Worm (Caenorhabditis elegans) whole organism, L2 larva: ENCODE data around the gene F34H10.1.
"Not testable (repeated sequence)": the region's sequence is repeated elsewhere in the genome, so short reads cannot be mapped to it uniquely, and the experiment has no call there.

ENCODE experiments used
- F13H6.1 ChIP-seq: sonication (generic microtip); optimal IDR thresholded peaks from 2 replicates; lab custom pipeline; 2016; ENCODE audit warnings: missing genetic modification characterization, missing compliant biosample characterization
- Y55F3AM.14 ChIP-seq: fragments of 200-800 bp; sonication (Bioruptor generic); optimal IDR thresholded peaks from 2 replicates; lab custom pipeline; 2018; ENCODE audit warnings: mild to moderate bottlenecking, missing genetic modification characterization, missing compliant biosample characterization
- ZK546.5 ChIP-seq: sonication (generic microtip); optimal IDR thresholded peaks from 2 replicates; lab custom pipeline; 2017; ENCODE audit warnings: missing biosample characterization, missing genetic modification characterization
- alr-1 ChIP-seq: fragments of 150-350 bp; optimal IDR thresholded peaks from 2 replicates; lab custom pipeline; 2014; ENCODE audit warnings: missing biosample characterization, missing genetic modification characterization
- aly-2 ChIP-seq: fragments of 150-350 bp; optimal IDR thresholded peaks from 2 replicates; lab custom pipeline; 2014; ENCODE audit warnings: missing biosample characterization, missing genetic modification characterization
- blmp-1 ChIP-seq: sonication (generic microtip); optimal IDR thresholded peaks from 2 replicates; lab custom pipeline; 2017; ENCODE audit warnings: missing genetic modification characterization, mild to moderate bottlenecking, missing compliant biosample characterization, antibody characterized with exemption, moderate library complexity; ENCODE audit not compliant: insufficient read depth
- ceh-16 ChIP-seq: fragments of 150-350 bp; optimal IDR thresholded peaks from 2 replicates; lab custom pipeline; 2014; ENCODE audit warnings: missing biosample characterization, missing genetic modification characterization
- ceh-82 ChIP-seq: fragments of 150-350 bp; optimal IDR thresholded peaks from 2 replicates; lab custom pipeline; 2014; ENCODE audit warnings: missing biosample characterization, missing genetic modification characterization
- crh-2 ChIP-seq: sonication (generic microtip); optimal IDR thresholded peaks from 2 replicates; lab custom pipeline; 2017; ENCODE audit warnings: missing biosample characterization, missing genetic modification characterization
- dmd-4 ChIP-seq: sonication (generic microtip); optimal IDR thresholded peaks from 2 replicates; lab custom pipeline; 2017; ENCODE audit warnings: missing biosample characterization, missing genetic modification characterization
- egl-27 ChIP-seq: sonication (generic microtip); optimal IDR thresholded peaks from 3 replicates; lab custom pipeline; 2017; ENCODE audit warnings: missing biosample characterization, missing genetic modification reagents, missing genetic modification characterization
- elt-1 ChIP-seq: fragments of 150-350 bp; optimal IDR thresholded peaks from 2 replicates; lab custom pipeline; 2014; ENCODE audit warnings: missing biosample characterization, missing genetic modification characterization
- elt-3 ChIP-seq: sonication (generic microtip); optimal IDR thresholded peaks from 2 replicates; lab custom pipeline; 2017; ENCODE audit warnings: missing biosample characterization, missing genetic modification characterization
- lin-13 ChIP-seq: fragments of 150-350 bp; optimal IDR thresholded peaks from 2 replicates; lab custom pipeline; 2014; ENCODE audit warnings: missing biosample characterization, missing genetic modification reagents, missing genetic modification characterization
- lin-39 ChIP-seq: fragments of 150-350 bp; optimal IDR thresholded peaks from 2 replicates; lab custom pipeline; 2014; ENCODE audit warnings: missing biosample characterization, missing genetic modification reagents, missing genetic modification characterization
- mbf-1 ChIP-seq: sonication (generic microtip); optimal IDR thresholded peaks from 2 replicates; lab custom pipeline; 2017; ENCODE audit warnings: missing biosample characterization, missing genetic modification characterization
- nhr-10 ChIP-seq: sonication (generic microtip); optimal IDR thresholded peaks from 2 replicates; lab custom pipeline; 2017; ENCODE audit warnings: missing biosample characterization, missing genetic modification characterization
- nhr-11 ChIP-seq: fragments of 150-350 bp; optimal IDR thresholded peaks from 2 replicates; lab custom pipeline; 2014; ENCODE audit warnings: missing biosample characterization, missing genetic modification characterization
- nhr-129 ChIP-seq: fragments of 150-350 bp; optimal IDR thresholded peaks from 2 replicates; lab custom pipeline; 2014; ENCODE audit warnings: missing biosample characterization, missing genetic modification characterization
- nhr-21 ChIP-seq: fragments of 150-350 bp; optimal IDR thresholded peaks from 2 replicates; lab custom pipeline; 2014; ENCODE audit warnings: missing biosample characterization, missing genetic modification characterization
- nhr-23 ChIP-seq: fragments of 150-350 bp; optimal IDR thresholded peaks from 2 replicates; lab custom pipeline; 2014; ENCODE audit warnings: missing biosample characterization, missing genetic modification reagents, missing genetic modification characterization
- nhr-237 ChIP-seq: fragments of 150-350 bp; optimal IDR thresholded peaks from 2 replicates; lab custom pipeline; 2014; ENCODE audit warnings: missing biosample characterization, missing genetic modification characterization
- nhr-25 ChIP-seq: fragments of 150-350 bp; sonication (generic microtip); optimal IDR thresholded peaks from 3 replicates; lab custom pipeline; 2014; ENCODE audit warnings: missing biosample characterization, missing genetic modification characterization
- nhr-6 ChIP-seq: fragments of 150-350 bp; optimal IDR thresholded peaks from 2 replicates; lab custom pipeline; 2014; ENCODE audit warnings: missing biosample characterization, missing genetic modification characterization
- nhr-77 ChIP-seq: fragments of 150-350 bp; optimal IDR thresholded peaks from 2 replicates; lab custom pipeline; 2014; ENCODE audit warnings: missing biosample characterization, missing genetic modification characterization
- peb-1 ChIP-seq: fragments of 150-350 bp; optimal IDR thresholded peaks from 2 replicates; lab custom pipeline; 2014; ENCODE audit warnings: missing biosample characterization, missing genetic modification characterization
- sma-3 ChIP-seq: sonication (generic microtip); optimal IDR thresholded peaks from 2 replicates; lab custom pipeline; 2016; ENCODE audit warnings: missing genetic modification reagents, missing genetic modification characterization, missing compliant biosample characterization
- sma-9 ChIP-seq, 2 experiments: fragments of 150-350 bp in 1 of 2; sonication (generic microtip) in 1 of 2; optimal IDR thresholded peaks; 2 replicates each; lab custom pipeline; 2014 to 2016; ENCODE audit warnings: missing genetic modification characterization in 2 of 2, mild to moderate bottlenecking in 1 of 2, missing biosample characterization in 1 of 2, missing compliant biosample characterization in 1 of 2, missing genetic modification reagents in 1 of 2, moderate library complexity in 1 of 2
- snpc-4 ChIP-seq: fragments of 150-350 bp; optimal IDR thresholded peaks from 2 replicates; lab custom pipeline; 2014; ENCODE audit warnings: missing biosample characterization, missing genetic modification characterization
- unc-39 ChIP-seq: fragments of 150-350 bp; optimal IDR thresholded peaks from 2 replicates; lab custom pipeline; 2014; ENCODE audit warnings: missing biosample characterization, missing genetic modification characterization
- unc-55 ChIP-seq: fragments of 150-350 bp; sonication (generic microtip); optimal IDR thresholded peaks from 3 replicates; lab custom pipeline; 2014; ENCODE audit warnings: missing biosample characterization, missing genetic modification reagents, missing genetic modification characterization
- unc-62 ChIP-seq: fragments of 150-350 bp; optimal IDR thresholded peaks from 2 replicates; lab custom pipeline; 2014; ENCODE audit warnings: missing biosample characterization, missing genetic modification reagents, missing genetic modification characterization
- zag-1 ChIP-seq: fragments of 150-350 bp; optimal IDR thresholded peaks from 2 replicates; lab custom pipeline; 2014; ENCODE audit warnings: missing biosample characterization, missing genetic modification characterization
- ztf-4 ChIP-seq: fragments of 150-350 bp; optimal IDR thresholded peaks from 2 replicates; lab custom pipeline; 2014; ENCODE audit warnings: missing biosample characterization, missing genetic modification characterization

F34H10.1 gene

ce11 chrX:9625824-9626223, at the start of gene F34H10.1:
F34H10.1 (plus strand) TSS chrX:9626124.
- not testable (repeated sequence) for TF ChIP-seq mbf-1; ZK546.5 (tag; lab: Kevin White, UChicago); ztf-4 (tag; lab: Kevin White, UChicago)

- no peak for TF ChIP-seq elt-3 (tag; lab: Kevin White, UChicago)
- TF ChIP-seq ceh-16 (tag; lab: Kevin White, UChicago), result no peak
- TF ChIP-seq unc-62, result no peak
- no peak for TF ChIP-seq nhr-237 (tag; lab: Kevin White, UChicago)
- no peak for TF ChIP-seq mbf-1
Observed at ce11 chrX:9576928-9577327, 49.0 kb upstream of the F34H10.1 start, which contains the start of gene glb-17. glb-17 (minus strand) TSS chrX:9577028.

ce11 chrX:9584333-9584732, 41.6 kb upstream of the F34H10.1 start, which contains the start of gene gpx-5:
gpx-5 (plus strand) TSS chrX:9584668.
- TF ChIP-seq dmd-4 (tag; lab: Kevin White, UChicago), result no peak
- no peak for TF ChIP-seq aly-2
- no peak for TF ChIP-seq zag-1 (tag; lab: Kevin White, UChicago)
- no peak for TF ChIP-seq snpc-4 (tag; lab: Kevin White, UChicago)
- no peak for TF ChIP-seq unc-55
- TF ChIP-seq sma-3 (GFP tag; lab: Kevin White, UChicago), result peak; percentile 47
- peak; percentile 67 for TF ChIP-seq nhr-25
- no peak for TF ChIP-seq nhr-23 (tag; lab: Kevin White, UChicago)
- peak; percentile 31 for TF ChIP-seq sma-9 (GFP tag; optimal IDR thresholded peaks at IDR 0.05; lab: Kevin White, UChicago)
- TF ChIP-seq sma-9 (tag; optimal IDR thresholded peaks at IDR 0.05; lab: Kevin White, UChicago), result no peak
- TF ChIP-seq lin-39, result no peak
- peak; percentile 47 for TF ChIP-seq nhr-129 (tag; lab: Kevin White, UChicago)
- peak; percentile 7 for TF ChIP-seq blmp-1 (tag; lab: Kevin White, UChicago)
- peak; percentile 50 for TF ChIP-seq F13H6.1 (tag; lab: Kevin White, UChicago)
- TF ChIP-seq ZK546.5 (tag; lab: Kevin White, UChicago), result no peak
- peak; percentile 10 for TF ChIP-seq egl-27 (tag; lab: Kevin White, UChicago)
- TF ChIP-seq elt-3 (tag; lab: Kevin White, UChicago), result no peak
- no peak for TF ChIP-seq ceh-82 (tag; lab: Kevin White, UChicago)
- peak; percentile 17 for TF ChIP-seq nhr-21
- no peak for TF ChIP-seq elt-1 (tag; lab: Kevin White, UChicago)

- peak; percentile 53 for TF ChIP-seq nhr-25
- no peak for TF ChIP-seq unc-55
Observed at ce11 chrX:9585584-9586166, 40.2 kb upstream of the F34H10.1 start.

ce11 chrX:9587642-9588041, 38.3 kb upstream of the F34H10.1 start, which contains the start of gene gpx-3:
gpx-3 (plus strand) TSS chrX:9587942.
- no peak for TF ChIP-seq unc-39
- TF ChIP-seq crh-2 (tag; lab: Kevin White, UChicago), result no peak
- no peak for TF ChIP-seq lin-13 (GFP tag; lab: Kevin White, UChicago)
- TF ChIP-seq Y55F3AM.14 (GFP tag; lab: Kevin White, UChicago), result no peak
- TF ChIP-seq elt-1 (tag; lab: Kevin White, UChicago), result no peak
- TF ChIP-seq alr-1 (tag; lab: Kevin White, UChicago), result no peak
- no peak for TF ChIP-seq nhr-6 (tag; lab: Kevin White, UChicago)
- no peak for TF ChIP-seq nhr-10 (tag; lab: Kevin White, UChicago)
- TF ChIP-seq nhr-21, result no peak
- TF ChIP-seq nhr-77 (tag; lab: Kevin White, UChicago), result no peak
- no peak for TF ChIP-seq dmd-4 (tag; lab: Kevin White, UChicago)
- TF ChIP-seq elt-3 (tag; lab: Kevin White, UChicago), result no peak
- TF ChIP-seq nhr-11 (tag; lab: Kevin White, UChicago), result no peak
- TF ChIP-seq snpc-4 (tag; lab: Kevin White, UChicago), result no peak
- no peak for TF ChIP-seq peb-1 (tag; lab: Kevin White, UChicago)
- TF ChIP-seq ztf-4 (tag; lab: Kevin White, UChicago), result no peak
- TF ChIP-seq F13H6.1 (tag; lab: Kevin White, UChicago), result no peak
- no peak for TF ChIP-seq aly-2
- TF ChIP-seq nhr-25, result no peak
- TF ChIP-seq ZK546.5 (tag; lab: Kevin White, UChicago), result no peak
- TF ChIP-seq, all 48 proteins: peak for 0
